Worm (Caenorhabditis elegans) whole organism, L4 larva: ENCODE results near the gene srx-101.

Source experiments
- Y5F2A.4 ChIP-seq: fragments of 200-800 bp; sonication (Bioruptor generic); optimal IDR thresholded peaks from 2 replicates; lab custom pipeline; 2018; ENCODE audit warnings: mild to moderate bottlenecking, missing genetic modification characterization, missing compliant biosample characterization
- ZK337.2 ChIP-seq: fragments of 200-800 bp; sonication (Bioruptor generic); IDR thresholded peaks from 2 replicates; pipeline ENCODE4 v1.3.6; 2022; ENCODE audit warnings: missing genetic modification reagents, missing genetic modification characterization, missing compliant biosample characterization
- aha-1 ChIP-seq: fragments of 150-350 bp; peaks from one replicate; lab custom pipeline; 2014; ENCODE audit warnings: missing biosample characterization, missing genetic modification characterization
- aly-2 ChIP-seq: sonication (generic microtip); optimal IDR thresholded peaks from 2 replicates; lab custom pipeline; 2018; ENCODE audit warnings: missing biosample characterization, missing genetic modification characterization
- arid-1 ChIP-seq: fragments of 200-800 bp; sonication (Bioruptor generic); conservative IDR thresholded peaks from 2 replicates; pipeline ENCODE4 v1.3.6; 2022; ENCODE audit warnings: missing genetic modification reagents, missing genetic modification characterization, missing compliant biosample characterization
- ceh-20 ChIP-seq: fragments of 200-800 bp; sonication (Bioruptor generic); IDR thresholded peaks from 2 replicates; pipeline ENCODE4 v1.3.6; 2022; ENCODE audit warnings: missing genetic modification reagents, missing genetic modification characterization, missing compliant biosample characterization
- ceh-28 ChIP-seq: fragments of 150-350 bp; optimal IDR thresholded peaks from 2 replicates; lab custom pipeline; 2014; ENCODE audit warnings: missing biosample characterization, missing genetic modification reagents, missing genetic modification characterization
- ceh-44 ChIP-seq: fragments of 200-800 bp; sonication (Bioruptor generic); IDR thresholded peaks from 2 replicates; pipeline ENCODE4 v1.3.6; 2022; ENCODE audit warnings: missing genetic modification reagents, missing genetic modification characterization, missing compliant biosample characterization
- ceh-62 ChIP-seq: sonication (generic microtip); optimal IDR thresholded peaks from 2 replicates; lab custom pipeline; 2017; ENCODE audit warnings: missing biosample characterization, missing genetic modification characterization
- cey-2 ChIP-seq: sonication (generic microtip); optimal IDR thresholded peaks from 3 replicates; lab custom pipeline; 2017; ENCODE audit warnings: missing genetic modification characterization, mild to moderate bottlenecking, missing compliant biosample characterization, antibody characterized with exemption, borderline replicate concordance; ENCODE audit not compliant: insufficient read depth
- daf-19 ChIP-seq: fragments of 200-800 bp; sonication (Bioruptor generic); conservative IDR thresholded peaks from 2 replicates; pipeline ENCODE4 v1.3.6; 2022; ENCODE audit warnings: missing genetic modification characterization, missing compliant biosample characterization
- fkh-10 ChIP-seq: fragments of 150-350 bp; optimal IDR thresholded peaks from 2 replicates; lab custom pipeline; 2014; ENCODE audit warnings: missing biosample characterization, missing genetic modification reagents, missing genetic modification characterization
- gei-8 ChIP-seq: fragments of 200-800 bp; sonication (Bioruptor generic); optimal IDR thresholded peaks from 2 replicates; lab custom pipeline; 2018; ENCODE audit warnings: mild to moderate bottlenecking, missing genetic modification characterization, missing compliant biosample characterization
- hlh-11 ChIP-seq: fragments of 200-800 bp; sonication (Bioruptor generic); optimal IDR thresholded peaks from 2 replicates; lab custom pipeline; 2018; ENCODE audit warnings: mild to moderate bottlenecking, missing genetic modification characterization, missing compliant biosample characterization
- hmg-1.1 ChIP-seq: fragments of 200-800 bp; sonication (Bioruptor generic); IDR thresholded peaks from 2 replicates; pipeline ENCODE4 v1.3.6; 2022; ENCODE audit warnings: missing genetic modification reagents, missing genetic modification characterization, missing compliant biosample characterization
- lin-29 ChIP-seq: fragments of 200-800 bp; sonication (Bioruptor generic); IDR thresholded peaks from 2 replicates; pipeline ENCODE4 v1.3.6; 2022; ENCODE audit warnings: missing genetic modification reagents, missing genetic modification characterization, missing compliant biosample characterization
- lsy-2 ChIP-seq, 2 experiments: fragments of 150-350 bp in 1 of 2; sonication (generic microtip) in 1 of 2; optimal IDR thresholded peaks; 2 replicates each; lab custom pipeline; 2014 to 2017; ENCODE audit warnings: missing biosample characterization in 2 of 2, missing genetic modification characterization in 2 of 2
- mep-1 ChIP-seq: fragments of 150-350 bp; sonication (generic microtip); optimal IDR thresholded peaks from 3 replicates; lab custom pipeline; 2014; ENCODE audit warnings: missing biosample characterization, missing genetic modification characterization
- mxl-2 ChIP-seq: fragments of 200-800 bp; sonication (Bioruptor generic); conservative IDR thresholded peaks from 2 replicates; pipeline ENCODE4 v1.3.6; 2022; ENCODE audit warnings: missing genetic modification reagents, missing genetic modification characterization, missing compliant biosample characterization
- mxl-3 ChIP-seq: fragments of 200-800 bp; sonication (Bioruptor generic); optimal IDR thresholded peaks from 2 replicates; lab custom pipeline; 2018; ENCODE audit warnings: mild to moderate bottlenecking, missing genetic modification characterization, missing compliant biosample characterization
- nhr-10 ChIP-seq: fragments of 150-350 bp; optimal IDR thresholded peaks from 2 replicates; lab custom pipeline; 2014; ENCODE audit warnings: missing biosample characterization, missing genetic modification characterization
- nhr-111 ChIP-seq: fragments of 200-800 bp; sonication (Bioruptor generic); optimal IDR thresholded peaks from 2 replicates; lab custom pipeline; 2018; ENCODE audit warnings: mild to moderate bottlenecking, missing genetic modification characterization, missing compliant biosample characterization
- nhr-42 ChIP-seq: fragments of 200-800 bp; sonication (Bioruptor generic); IDR thresholded peaks from 2 replicates; pipeline ENCODE4 v1.3.6; 2022; ENCODE audit warnings: missing genetic modification characterization, missing compliant biosample characterization
- nhr-48 ChIP-seq: sonication (generic microtip); optimal IDR thresholded peaks from 2 replicates; lab custom pipeline; 2016; ENCODE audit warnings: mild to moderate bottlenecking, missing genetic modification characterization, missing compliant biosample characterization
- nhr-76 ChIP-seq: fragments of 150-350 bp; optimal IDR thresholded peaks from 2 replicates; lab custom pipeline; 2014; ENCODE audit warnings: missing biosample characterization, missing genetic modification characterization
- nhr-77 ChIP-seq: fragments of 150-350 bp; optimal IDR thresholded peaks from 2 replicates; lab custom pipeline; 2014; ENCODE audit warnings: missing biosample characterization, missing genetic modification characterization
- saeg-2 ChIP-seq: fragments of 200-800 bp; sonication (Bioruptor generic); IDR thresholded peaks from 2 replicates; pipeline ENCODE4 v1.3.6; 2022; ENCODE audit warnings: missing genetic modification reagents, missing genetic modification characterization, missing compliant biosample characterization
- set-16 ChIP-seq: fragments of 200-800 bp; sonication (Bioruptor generic); IDR thresholded peaks from 2 replicates; pipeline ENCODE4 v1.3.6; 2022; ENCODE audit warnings: missing genetic modification reagents, missing genetic modification characterization, missing compliant biosample characterization
- unc-39 ChIP-seq: sonication (generic microtip); optimal IDR thresholded peaks from 2 replicates; lab custom pipeline; 2017; ENCODE audit warnings: missing biosample characterization, missing genetic modification characterization
- unc-62 ChIP-seq, 3 experiments: fragments of 150-350 bp in 1 of 3; sonication (generic microtip); optimal IDR thresholded peaks in 2 of 3; peaks in 1 of 3; 1 replicate in 1 of 3; 2 replicates in 2 of 3; lab custom pipeline; 2014 to 2017; ENCODE audit warnings: missing biosample characterization in 3 of 3, missing genetic modification characterization in 3 of 3, missing genetic modification reagents in 3 of 3, missing genotype in 1 of 3
- vab-7 ChIP-seq: fragments of 200-800 bp; sonication (Bioruptor generic); IDR thresholded peaks from 2 replicates; pipeline ENCODE4 v1.3.6; 2022; ENCODE audit warnings: missing genetic modification reagents, missing genetic modification characterization, missing compliant biosample characterization
- zip-2 ChIP-seq: fragments of 150-350 bp; optimal IDR thresholded peaks from 2 replicates; lab custom pipeline; 2014; ENCODE audit warnings: missing biosample characterization, missing genetic modification characterization

srx-101 gene

ce11 chrII:3690646-3691045 is at the start of gene srx-101:
Gene srx-101, minus strand, starts transcription at chrII:3690746.
- TF ChIP-seq aha-1 (peak; percentile 34), saeg-2 (GFP tag; lab: Robert Waterston, UW) (no peak)

ce11 chrII:3739647-3740046 is 49.1 kb upstream of the srx-101 start, which contains the start of gene F12E12.2:
Gene F12E12.2, plus strand, starts transcription at chrII:3739947.
- TF ChIP-seq daf-19 (GFP tag; lab: Robert Waterston, UW) (no peak), hmg-1.1 (GFP tag; lab: Robert Waterston, UW) (no peak), set-16 (no peak), ceh-20 (GFP tag; lab: Robert Waterston, UW) (no peak), nhr-111 (GFP tag; lab: Kevin White, UChicago) (no peak), unc-39 (tag; lab: Kevin White, UChicago) (no peak), nhr-10 (no peak), zip-2 (no peak), ceh-62 (tag; lab: Kevin White, UChicago) (no peak), hlh-11 (tag; lab: Kevin White, UChicago) (no peak), gei-8 (no peak)

- TF ChIP-seq nhr-48 (tag; lab: Kevin White, UChicago) (no peak), ceh-28 (no peak), arid-1 (no peak), aha-1 (no peak), cey-2 (tag; lab: Kevin White, UChicago) (no peak), mxl-2 (GFP tag; lab: Robert Waterston, UW) (no peak), nhr-42 (GFP tag; lab: Robert Waterston, UW) (no peak), set-16 (no peak), nhr-77 (tag; lab: Kevin White, UChicago) (no peak), aly-2 (tag; lab: Kevin White, UChicago) (no peak)
- TF ChIP-seq, all 104 proteins: peak for 0
Measured at ce11 chrII:3736893-3737375, 46.4 kb upstream of the srx-101 start, which contains the start of gene F12E12.6. Gene F12E12.6, minus strand, starts transcription at chrII:3736943.

- no peak for TF ChIP-seq ceh-44 (GFP tag; lab: Robert Waterston, UW)
- no peak for TF ChIP-seq zip-2
- TF ChIP-seq mxl-3 (GFP tag; lab: Kevin White, UChicago) = no peak
- no peak for TF ChIP-seq vab-7
- TF ChIP-seq nhr-76 (tag; lab: Kevin White, UChicago) = no peak
- TF ChIP-seq fkh-10 = no peak
- TF ChIP-seq lin-29 (GFP tag; lab: Robert Waterston, UW) = no peak
- TF ChIP-seq hlh-11 (tag; lab: Kevin White, UChicago) = no peak
- TF ChIP-seq lsy-2 (tag; optimal IDR thresholded peaks at IDR 0.05; lab: Kevin White, UChicago) = no peak
Measured at ce11 chrII:3731723-3732122, 41.2 kb upstream of the srx-101 start, which contains the start of the genes sdz-12 and bath-31. Gene sdz-12, minus strand, starts transcription at chrII:3731823. Gene bath-31, plus strand, starts transcription at chrII:3731973.

ce11 chrII:3727996-3728395 is 37.5 kb upstream of the srx-101 start, which contains the start of gene C46E10.8:
Gene C46E10.8, minus strand, starts transcription at chrII:3728096.
- TF ChIP-seq mep-1 (tag; lab: Kevin White, UChicago) (no peak), Y5F2A.4 (GFP tag; lab: Kevin White, UChicago) (no peak), ZK337.2 (GFP tag; lab: Robert Waterston, UW) (no peak), unc-62 (GFP tag; optimal IDR thresholded peaks at IDR 0.05 in 1 of 2; lab: Kevin White, UChicago) (peak in 1 of 2 experiments; percentile 28), unc-62 (tag; optimal IDR thresholded peaks at IDR 0.05; lab: Kevin White, UChicago) (no peak)
